Worm (Caenorhabditis elegans): Measurements from ENCODE around the gene ZK1073.1.

DNA sequence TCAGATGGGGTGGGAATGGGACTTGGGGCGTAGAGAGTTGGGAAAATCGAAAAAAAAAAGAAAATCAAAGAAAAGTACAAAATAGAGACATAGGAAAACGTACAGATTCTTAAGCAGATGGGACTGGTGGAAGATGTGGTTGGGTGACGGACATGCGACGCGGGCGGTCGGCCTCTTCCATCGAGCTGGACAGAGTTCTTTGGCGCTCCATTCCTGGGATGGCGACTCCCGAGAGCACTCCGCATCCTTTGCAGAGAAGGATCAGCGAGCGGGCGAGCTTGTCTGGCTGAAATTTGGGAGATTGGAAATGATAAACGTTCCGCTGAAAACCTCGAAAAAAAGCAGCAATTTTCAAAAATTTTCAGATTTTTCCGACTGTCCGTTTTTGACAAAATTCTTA is 4.4 kb downstream of the ZK1073.1 start:
- no peak for TF ChIP-seq nhr-28 (tag; optimal IDR thresholded peaks at IDR 0.05)
- no peak for TF ChIP-seq pqm-1 (tag; optimal IDR thresholded peaks at IDR 0.05)
- TF ChIP-seq fkh-10 (GFP tag; optimal IDR thresholded peaks at IDR 0.05): no peak
- TF ChIP-seq pha-4 (tag; optimal IDR thresholded peaks at IDR 0.05): no peak
- no peak for TF ChIP-seq nhr-76 (tag; optimal IDR thresholded peaks at IDR 0.05)
- TF ChIP-seq nhr-43 (tag; optimal IDR thresholded peaks at IDR 0.05; ENCODE audit: poor library complexity, severe bottlenecking): no peak
- no peak for TF ChIP-seq ama-1 (optimal IDR thresholded peaks at IDR 0.05)
- TF ChIP-seq nhr-237 (tag; optimal IDR thresholded peaks at IDR 0.05): no peak
- no peak for TF ChIP-seq nhr-12 (tag; optimal IDR thresholded peaks at IDR 0.05)
- no peak for TF ChIP-seq egl-27 (tag; optimal IDR thresholded peaks at IDR 0.05)
- no peak for TF ChIP-seq ztf-4 (tag; optimal IDR thresholded peaks at IDR 0.05)

Data from whole organism, L3 larva.